Fruit fly (Drosophila melanogaster): ENCODE measurements around the gene CG15742.

The CG15742 gene

DNA sequence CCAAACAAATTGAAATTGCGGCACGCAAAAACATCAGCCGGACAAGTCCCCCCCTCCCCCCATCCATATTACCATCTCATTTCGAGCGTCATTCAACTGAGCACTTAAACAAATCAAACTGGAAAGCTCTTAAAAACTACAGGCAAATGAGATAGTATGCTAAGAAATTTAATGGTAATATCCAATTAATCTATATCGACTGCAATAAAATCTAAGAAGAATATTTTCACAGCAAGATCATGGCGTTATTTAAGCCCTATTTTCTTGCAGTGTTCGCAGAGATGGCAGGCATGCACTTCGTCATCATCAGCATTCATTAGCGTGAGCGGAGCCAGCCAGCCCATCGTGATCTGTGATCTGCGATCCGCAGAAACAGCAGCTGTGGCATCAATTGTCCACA, 13.8 kb downstream of the CG15742 start:
- no peak for TF ChIP-seq Rel (GFP tag; optimal IDR thresholded peaks at IDR 0.05)
- no peak for TF ChIP-seq Rel (tag; optimal IDR thresholded peaks at IDR 0.05)
- TF ChIP-seq h (GFP tag; optimal IDR thresholded peaks at IDR 0.05) = peak; percentile 78
- no peak for TF ChIP-seq Abd-B (GFP tag; optimal IDR thresholded peaks at IDR 0.05)
- TF ChIP-seq Mio (GFP tag; optimal IDR thresholded peaks at IDR 0.05) = no peak
- no peak for TF ChIP-seq CG9705 (GFP tag; optimal IDR thresholded peaks at IDR 0.05)
- TF ChIP-seq Jra (GFP tag; optimal IDR thresholded peaks at IDR 0.05) = no peak
- TF ChIP-seq Sp1 (GFP tag; optimal IDR thresholded peaks at IDR 0.05) = peak; percentile 52
- TF ChIP-seq sage (GFP tag; optimal IDR thresholded peaks at IDR 0.05) = no peak
- no peak for TF ChIP-seq Myc (optimal IDR thresholded peaks at IDR 0.05)
- no peak for TF ChIP-seq N (GFP tag; optimal IDR thresholded peaks at IDR 0.05)
- TF ChIP-seq fru (GFP tag; optimal IDR thresholded peaks at IDR 0.05) = peak; percentile 74
- peak; percentile 65 for TF ChIP-seq br (GFP tag; optimal IDR thresholded peaks at IDR 0.05)
- peak; percentile 4 for TF ChIP-seq CG32264 (GFP tag; optimal IDR thresholded peaks at IDR 0.05)
- no peak for TF ChIP-seq Vsx2 (GFP tag; optimal IDR thresholded peaks at IDR 0.05; ENCODE audit: partially characterized antibody)
- TF ChIP-seq dmrt93B (GFP tag; optimal IDR thresholded peaks at IDR 0.05) = peak; percentile 32
- peak; percentile 59 for TF ChIP-seq OdsH (GFP tag; optimal IDR thresholded peaks at IDR 0.05)
- no peak for TF ChIP-seq Hr78 (GFP tag; optimal IDR thresholded peaks at IDR 0.05)
- peak; percentile 71 for TF ChIP-seq rgr (GFP tag; optimal IDR thresholded peaks at IDR 0.05)
- TF ChIP-seq HLH106 (tag; optimal IDR thresholded peaks at IDR 0.05) = peak; percentile 58
- peak; percentile 60 for TF ChIP-seq woc (GFP tag; optimal IDR thresholded peaks at IDR 0.05)
- peak; percentile 71 for TF ChIP-seq ey (GFP tag; optimal IDR thresholded peaks at IDR 0.05)
- TF ChIP-seq Dif (GFP tag; optimal IDR thresholded peaks at IDR 0.05; ENCODE audit: partially characterized antibody) = no peak
- TF ChIP-seq brk (GFP tag; optimal IDR thresholded peaks at IDR 0.05) = peak; percentile 23
- no peak for TF ChIP-seq sv (GFP tag; optimal IDR thresholded peaks at IDR 0.05)
- TF ChIP-seq Hnf4 (GFP tag; optimal IDR thresholded peaks at IDR 0.05) = peak; percentile 66
- TF ChIP-seq Hr83 (GFP tag; optimal IDR thresholded peaks at IDR 0.05; ENCODE audit: poor library complexity, severe bottlenecking) = no peak
- no peak for TF ChIP-seq GATAd (GFP tag; optimal IDR thresholded peaks at IDR 0.05)
- no peak for TF ChIP-seq dl (GFP tag; optimal IDR thresholded peaks at IDR 0.05; ENCODE audit: insufficient read depth in 1 of 2, partially characterized antibody in 2 of 2)
- TF ChIP-seq usp (GFP tag; optimal IDR thresholded peaks at IDR 0.05) = no peak
- TF ChIP-seq CrebA (GFP tag; optimal IDR thresholded peaks at IDR 0.05; ENCODE audit: borderline replicate concordance) = no peak
- peak; percentile 63 for TF ChIP-seq psq (GFP tag; optimal IDR thresholded peaks at IDR 0.05)
- no peak for TF ChIP-seq Dfd (GFP tag; optimal IDR thresholded peaks at IDR 0.05)
- TF ChIP-seq dsf (GFP tag; optimal IDR thresholded peaks at IDR 0.05; ENCODE audit: borderline replicate concordance) = no peak
- no peak for TF ChIP-seq pan (optimal IDR thresholded peaks at IDR 0.05)
- peak in 1 of 2 experiments; percentile 64 for TF ChIP-seq foxo (GFP tag; optimal IDR thresholded peaks at IDR 0.05)
- no peak for TF ChIP-seq tai (GFP tag; optimal IDR thresholded peaks at IDR 0.05)
- TF ChIP-seq jim (GFP tag; optimal IDR thresholded peaks at IDR 0.05) = no peak
- no peak for TF ChIP-seq lola (GFP tag; optimal IDR thresholded peaks at IDR 0.05)

DNA sequence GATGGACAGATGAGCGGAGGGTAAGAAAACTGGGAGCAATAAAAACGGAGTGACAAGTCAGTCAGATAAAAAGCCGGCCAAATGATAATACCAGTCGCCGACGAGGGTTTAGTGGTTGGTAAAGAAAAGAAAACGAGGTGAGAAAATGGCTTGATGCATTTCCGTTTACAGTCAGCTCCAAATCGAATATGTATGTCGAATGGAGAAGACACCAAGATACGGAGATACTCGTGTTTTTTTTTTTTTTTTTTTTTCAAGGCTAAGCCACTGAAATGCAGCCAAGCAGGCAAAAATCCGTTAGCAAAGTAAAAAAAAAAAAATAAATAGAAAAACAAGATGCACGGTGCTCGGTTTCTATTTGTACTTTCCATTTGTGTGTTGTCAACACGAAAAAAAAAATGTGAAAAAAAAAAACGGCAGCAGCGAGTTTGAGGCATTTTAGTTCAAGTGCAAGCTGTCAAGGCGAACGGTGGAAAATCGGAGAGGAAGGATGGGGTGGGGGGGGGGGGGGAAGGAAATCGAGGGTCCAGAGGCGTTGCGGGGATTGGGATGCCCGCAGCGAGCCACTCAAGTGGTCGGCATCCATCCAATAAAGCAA, 14.5 kb downstream of the CG15742 start:
- no peak for TF ChIP-seq Rel (GFP tag; optimal IDR thresholded peaks at IDR 0.05)
- no peak for TF ChIP-seq Rel (tag; optimal IDR thresholded peaks at IDR 0.05)
- TF ChIP-seq OdsH (GFP tag; optimal IDR thresholded peaks at IDR 0.05) = no peak
- no peak for TF ChIP-seq sage (GFP tag; optimal IDR thresholded peaks at IDR 0.05)
- no peak for TF ChIP-seq lola (GFP tag; optimal IDR thresholded peaks at IDR 0.05)
- no peak for TF ChIP-seq brk (GFP tag; optimal IDR thresholded peaks at IDR 0.05)
- TF ChIP-seq Abd-B (GFP tag; optimal IDR thresholded peaks at IDR 0.05) = no peak
- no peak for TF ChIP-seq Hnf4 (GFP tag; optimal IDR thresholded peaks at IDR 0.05)
- no peak for TF ChIP-seq HLH106 (tag; optimal IDR thresholded peaks at IDR 0.05)
- no peak for TF ChIP-seq Mio (GFP tag; optimal IDR thresholded peaks at IDR 0.05)
- TF ChIP-seq Hr78 (GFP tag; optimal IDR thresholded peaks at IDR 0.05) = no peak
- no peak for TF ChIP-seq jim (GFP tag; optimal IDR thresholded peaks at IDR 0.05)
- no peak for TF ChIP-seq CG32264 (GFP tag; optimal IDR thresholded peaks at IDR 0.05)
- no peak for TF ChIP-seq N (GFP tag; optimal IDR thresholded peaks at IDR 0.05)
- TF ChIP-seq tai (GFP tag; optimal IDR thresholded peaks at IDR 0.05) = no peak
- no peak for TF ChIP-seq CG9705 (GFP tag; optimal IDR thresholded peaks at IDR 0.05)
- no peak for TF ChIP-seq woc (GFP tag; optimal IDR thresholded peaks at IDR 0.05)
- TF ChIP-seq Dif (GFP tag; optimal IDR thresholded peaks at IDR 0.05; ENCODE audit: partially characterized antibody) = no peak
- TF ChIP-seq Dfd (GFP tag; optimal IDR thresholded peaks at IDR 0.05) = no peak
- no peak for TF ChIP-seq h (GFP tag; optimal IDR thresholded peaks at IDR 0.05)
- no peak for TF ChIP-seq Sp1 (GFP tag; optimal IDR thresholded peaks at IDR 0.05)
